Worm (Caenorhabditis elegans): Measurements from ENCODE around the gene mfsd-6.
"Not testable (repeated sequence)": the region's sequence is repeated elsewhere in the genome, so short reads cannot be mapped to it uniquely, and the experiment has no call there.

DNA sequence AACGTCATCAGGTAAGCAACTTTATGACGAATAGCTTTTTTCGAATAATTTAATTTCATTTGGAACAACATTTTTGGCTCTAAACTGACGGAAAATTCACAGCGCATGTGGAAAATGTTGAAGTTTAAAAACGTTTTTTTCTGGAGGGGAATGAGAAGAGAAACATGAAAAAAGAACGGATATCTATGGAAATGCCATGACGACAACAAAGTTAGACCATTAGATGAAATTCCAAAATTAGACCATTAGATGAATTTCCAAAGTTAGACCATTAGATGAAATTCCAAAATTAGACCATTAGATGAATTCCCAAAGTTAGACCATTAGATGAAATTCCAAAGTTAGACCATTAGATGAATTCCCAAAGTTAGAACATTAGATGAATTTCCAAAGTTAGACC is 15.3 kb upstream of the mfsd-6 start, which contains the start of gene Y80D4G.2:
- not testable (repeated sequence) for TF ChIP-seq ceh-8 (GFP tag; optimal IDR thresholded peaks at IDR 0.05); tbx-2 (tag; optimal IDR thresholded peaks at IDR 0.05)
